Fruit fly (Drosophila melanogaster) whole organism, adult: ENCODE results near the gene Pp4-19C.

Experiments used
- CG11617 ChIP-seq: fragments of 200-800 bp; sonication (Bioruptor generic); optimal IDR thresholded peaks from 2 replicates; lab custom pipeline; 2017; ENCODE audit warnings: mild to moderate bottlenecking, missing biosample characterization, missing genetic modification reagents, missing genetic modification characterization
- CG12768 ChIP-seq: fragments of 200-800 bp; sonication (Bioruptor generic); optimal IDR thresholded peaks from 2 replicates; lab custom pipeline; 2017; ENCODE audit warnings: missing biosample characterization, missing genetic modification characterization, mild to moderate bottlenecking, moderate library complexity, missing genetic modification reagents
- CG1620 ChIP-seq: fragments of 200-800 bp; sonication (Bioruptor generic); optimal IDR thresholded peaks from 2 replicates; lab custom pipeline; 2016; ENCODE audit warnings: missing biosample characterization, missing genetic modification characterization
- CG5204 ChIP-seq: fragments of 200-800 bp; sonication (Bioruptor generic); optimal IDR thresholded peaks from 2 replicates; lab custom pipeline; 2016; ENCODE audit warnings: missing biosample characterization, missing genetic modification characterization
- CG7045 ChIP-seq: fragments of 200-800 bp; sonication (Bioruptor generic); optimal IDR thresholded peaks from 2 replicates; lab custom pipeline; 2017; ENCODE audit warnings: missing biosample characterization, mild to moderate bottlenecking, missing genetic modification characterization
- CG7101 ChIP-seq: fragments of 200-800 bp; sonication (Bioruptor generic); optimal IDR thresholded peaks from 2 replicates; lab custom pipeline; 2018; ENCODE audit warnings: missing biosample characterization, mild to moderate bottlenecking, missing genetic modification characterization, moderate library complexity
- Clk ChIP-seq: fragments of 200-800 bp; sonication (Bioruptor generic); optimal IDR thresholded peaks from 2 replicates; lab custom pipeline; 2017; ENCODE audit warnings: missing biosample characterization, missing genetic modification characterization
- Crg-1 ChIP-seq: fragments of 200-800 bp; sonication (Bioruptor generic); optimal IDR thresholded peaks from 2 replicates; lab custom pipeline; 2016; ENCODE audit warnings: missing biosample characterization, missing genetic modification characterization
- Hr96 ChIP-seq: fragments of 200-800 bp; sonication (Bioruptor generic); optimal IDR thresholded peaks from 2 replicates; lab custom pipeline; 2016; ENCODE audit warnings: missing biosample characterization, missing genetic modification characterization
- bab1 ChIP-seq: fragments of 200-800 bp; sonication (Bioruptor generic); optimal IDR thresholded peaks from 3 replicates; lab custom pipeline; 2019; ENCODE audit warnings: missing biosample characterization, mild to moderate bottlenecking, missing genetic modification characterization, moderate library complexity
- cnc ChIP-seq, 2 experiments: fragments of >200 bp; optimal IDR thresholded peaks; 2 replicates each; lab custom pipeline; 2017
- kay ChIP-seq: fragments of 200-800 bp; sonication (Bioruptor generic); peaks from one replicate; lab custom pipeline; 2016; ENCODE audit warnings: missing biosample characterization, missing genetic modification characterization, borderline replicate concordance
- pad ChIP-seq: fragments of 200-800 bp; sonication (Bioruptor generic); optimal IDR thresholded peaks from 3 replicates; lab custom pipeline; 2017; ENCODE audit warnings: missing biosample characterization, missing genetic modification characterization, mild to moderate bottlenecking, moderate library complexity, missing genetic modification reagents
- tj ChIP-seq: fragments of 200-800 bp; sonication (Bioruptor generic); optimal IDR thresholded peaks from 3 replicates; lab custom pipeline; 2017; ENCODE audit warnings: missing biosample characterization, mild to moderate bottlenecking, missing genetic modification characterization, moderate library complexity

DNA sequence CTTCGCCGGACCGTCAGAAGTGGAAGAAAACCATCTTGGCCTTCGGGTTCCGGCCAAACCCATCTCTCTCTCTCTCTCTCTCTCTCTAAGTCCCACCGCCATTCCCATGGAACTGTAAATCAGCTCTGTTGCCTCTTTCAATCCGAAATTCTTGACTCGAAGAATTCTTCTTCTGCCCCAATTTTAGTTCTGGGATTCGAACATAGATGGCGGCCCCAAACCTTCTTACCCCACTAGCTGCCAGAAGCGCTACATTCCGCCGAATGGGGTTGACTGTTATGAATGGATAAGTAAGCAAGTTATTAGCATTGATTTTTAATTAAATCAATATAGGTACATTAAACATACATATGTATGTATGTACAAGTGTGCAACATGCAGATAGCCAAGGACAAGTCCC, 37.9 kb downstream of the Pp4-19C start:
- TF ChIP-seq CG12768 (GFP tag; lab: Kevin White, UChicago) (no peak), Hr96 (GFP tag; lab: Kevin White, UChicago) (no peak), pad (GFP tag; lab: Kevin White, UChicago) (no peak), Clk (GFP tag; lab: Kevin White, UChicago) (no peak), tj (no peak), CG1620 (no peak), bab1 (GFP tag; lab: Kevin White, UChicago) (no peak), kay (GFP tag; lab: Kevin White, UChicago) (no peak), CG7045 (no peak), Crg-1 (GFP tag; lab: Kevin White, UChicago) (no peak), CG5204 (GFP tag; lab: Kevin White, UChicago) (no peak), CG7101 (no peak), CG11617 (GFP tag; lab: Kevin White, UChicago) (no peak), cnc (optimal IDR thresholded peaks at IDR 0.05; lab: Kevin White, UChicago) (no peak)
